ENCODE assay signal across 3 worm cellular contexts in the genomic region with DNA sequence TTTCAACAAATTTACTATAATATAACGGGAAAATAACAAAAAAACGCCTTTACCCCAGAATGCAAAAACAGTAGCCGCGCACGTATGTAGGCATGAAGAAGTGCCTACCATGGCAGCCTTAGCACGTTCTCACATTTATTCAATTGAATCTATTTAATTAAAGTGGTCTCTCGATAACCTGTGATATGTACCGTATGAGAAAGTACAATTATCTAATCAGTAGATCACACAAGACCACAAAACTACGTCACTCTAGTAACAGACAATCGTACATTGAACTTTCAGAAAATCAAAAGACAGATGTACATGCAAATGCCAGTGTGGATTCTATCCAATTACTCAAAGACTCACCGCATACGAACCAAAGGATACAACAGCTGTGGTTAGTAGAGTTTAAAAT.
A peak's percentile ranks its signal among the peaks of the same experiment; 100 is the strongest.
TF ChIP-seq lines count a peak whose summit lies in the region.

No protein-coding gene starts in this region.

TF ChIP-seq in whole organism, L1 larva, 84 proteins besides CTCF, POLR2A, EP300 and RAD21:
- TF ChIP-seq snu-23 (GFP tag; optimal IDR thresholded peaks at IDR 0.05; lab: Kevin White, UChicago) (no peak), elt-2 (tag; optimal IDR thresholded peaks at IDR 0.05; lab: Kevin White, UChicago) (peak; percentile 41)
TF ChIP-seq in whole organism, L1 larva: peak in this region for 1.

TF ChIP-seq in whole organism, L3 larva, 47 proteins besides CTCF, POLR2A, EP300 and RAD21:
- TF ChIP-seq hmg-11 (tag; optimal IDR thresholded peaks at IDR 0.05; lab: Kevin White, UChicago) (no peak), elt-2 (tag; optimal IDR thresholded peaks at IDR 0.05; lab: Kevin White, UChicago) (peak; percentile 59), pqm-1 (tag; optimal IDR thresholded peaks at IDR 0.05; lab: Kevin White, UChicago) (peak; percentile 41)

TF ChIP-seq in whole organism, L4 larva, 104 proteins besides CTCF, POLR2A, EP300 and RAD21:
- TF ChIP-seq R02D3.7 (tag; optimal IDR thresholded peaks at IDR 0.05; lab: Kevin White, UChicago), result no peak
- TF ChIP-seq daf-16 (GFP tag; optimal IDR thresholded peaks at IDR 0.05; lab: Kevin White, UChicago), result no peak
- TF ChIP-seq daf-16 (tag; optimal IDR thresholded peaks at IDR 0.05; lab: Kevin White, UChicago), result peak; percentile 13
- peak; percentile 6 for TF ChIP-seq hlh-11 (tag; optimal IDR thresholded peaks at IDR 0.05; lab: Kevin White, UChicago)
- TF ChIP-seq D1046.2 (GFP tag; IDR thresholded peaks at IDR 0.05; lab: Robert Waterston, UW), result no peak
- TF ChIP-seq hif-1 (tag; optimal IDR thresholded peaks at IDR 0.05; lab: Kevin White, UChicago), result no peak
- TF ChIP-seq daf-8 (GFP tag; IDR thresholded peaks at IDR 0.05; lab: Robert Waterston, UW), result no peak
- no peak for TF ChIP-seq cey-2 (tag; optimal IDR thresholded peaks at IDR 0.05; lab: Kevin White, UChicago; ENCODE audit: borderline replicate concordance, insufficient read depth)
- no peak for TF ChIP-seq egl-43 (GFP tag; IDR thresholded peaks at IDR 0.05; lab: Robert Waterston, UW)
- no peak for TF ChIP-seq hlh-30 (tag; optimal IDR thresholded peaks at IDR 0.05; lab: Kevin White, UChicago; ENCODE audit: insufficient read depth)
- peak; percentile 3 for TF ChIP-seq pqm-1 (tag; optimal IDR thresholded peaks at IDR 0.05; lab: Kevin White, UChicago)
- peak; percentile 39 for TF ChIP-seq dve-1 (tag; optimal IDR thresholded peaks at IDR 0.05; lab: Kevin White, UChicago; ENCODE audit: insufficient read depth)
- peak; percentile 93 for TF ChIP-seq aha-1 (tag; lab: Kevin White, UChicago)
- no peak for TF ChIP-seq jun-1 (tag; optimal IDR thresholded peaks at IDR 0.05; lab: Kevin White, UChicago)
- TF ChIP-seq nhr-28 (tag; optimal IDR thresholded peaks at IDR 0.05; lab: Kevin White, UChicago), result peak; percentile 3

Comparison
In these comparisons a context has a peak if more than half of its experiments do, and no peak if none do; other contexts are left out.
1. Of the 29 proteins assayed by ChIP-seq in both whole organism, L4 larva and whole organism, L1 larva: peak only in whole organism, L4 larva: aha-1, nhr-28 and pqm-1; only in whole organism, L1 larva: none; in both: none; in neither: 26.